Worm (Caenorhabditis elegans) whole organism, L4 larva: ENCODE results near the gene npr-27.

Experiments used
- F10B5.3 ChIP-seq: sonication (generic microtip); optimal IDR thresholded peaks from 2 replicates; lab custom pipeline; 2016; ENCODE audit warnings: mild to moderate bottlenecking, missing genetic modification characterization, missing compliant biosample characterization
- T20F7.1 ChIP-seq: fragments of 200-800 bp; sonication (Bioruptor generic); optimal IDR thresholded peaks from 2 replicates; lab custom pipeline; 2018; ENCODE audit warnings: mild to moderate bottlenecking, missing genetic modification characterization, missing compliant biosample characterization
- T26A8.4 ChIP-seq: fragments of 200-800 bp; sonication (Bioruptor generic); IDR thresholded peaks from 2 replicates; pipeline ENCODE4 v1.3.6; 2022; ENCODE audit warnings: missing genetic modification characterization, missing compliant biosample characterization
- Y105C5A.15 ChIP-seq: fragments of 200-800 bp; sonication (Bioruptor generic); IDR thresholded peaks from 2 replicates; pipeline ENCODE4 v1.3.6; 2022; ENCODE audit warnings: missing genetic modification characterization, missing compliant biosample characterization
- ZK337.2 ChIP-seq: fragments of 200-800 bp; sonication (Bioruptor generic); IDR thresholded peaks from 2 replicates; pipeline ENCODE4 v1.3.6; 2022; ENCODE audit warnings: missing genetic modification reagents, missing genetic modification characterization, missing compliant biosample characterization
- arid-1 ChIP-seq: fragments of 200-800 bp; sonication (Bioruptor generic); conservative IDR thresholded peaks from 2 replicates; pipeline ENCODE4 v1.3.6; 2022; ENCODE audit warnings: missing genetic modification reagents, missing genetic modification characterization, missing compliant biosample characterization
- ceh-32 ChIP-seq: sonication (generic microtip); optimal IDR thresholded peaks from 2 replicates; lab custom pipeline; 2016; ENCODE audit warnings: mild to moderate bottlenecking, missing genetic modification characterization, missing compliant biosample characterization; ENCODE audit not compliant: poor library complexity
- ceh-44 ChIP-seq: fragments of 200-800 bp; sonication (Bioruptor generic); IDR thresholded peaks from 2 replicates; pipeline ENCODE4 v1.3.6; 2022; ENCODE audit warnings: missing genetic modification reagents, missing genetic modification characterization, missing compliant biosample characterization
- cey-2 ChIP-seq: sonication (generic microtip); optimal IDR thresholded peaks from 3 replicates; lab custom pipeline; 2017; ENCODE audit warnings: missing genetic modification characterization, mild to moderate bottlenecking, missing compliant biosample characterization, antibody characterized with exemption, borderline replicate concordance; ENCODE audit not compliant: insufficient read depth
- daf-16 ChIP-seq, 3 experiments: sonication (generic microtip); optimal IDR thresholded peaks; 2 replicates each; lab custom pipeline; 2016 to 2017; ENCODE audit warnings: missing genetic modification characterization in 3 of 3, missing genetic modification reagents in 3 of 3, mild to moderate bottlenecking in 2 of 3, missing compliant biosample characterization in 2 of 3, missing biosample characterization in 1 of 3, moderate library complexity in 1 of 3
- duxl-1 ChIP-seq: sonication (generic microtip); optimal IDR thresholded peaks from 2 replicates; lab custom pipeline; 2016; ENCODE audit warnings: mild to moderate bottlenecking, missing genetic modification characterization, moderate library complexity, missing compliant biosample characterization; ENCODE audit not compliant: poor library complexity
- egl-43 ChIP-seq: fragments of 200-800 bp; sonication (Bioruptor generic); IDR thresholded peaks from 2 replicates; pipeline ENCODE4 v1.3.6; 2022; ENCODE audit warnings: missing genetic modification reagents, missing genetic modification characterization, missing compliant biosample characterization
- gei-8 ChIP-seq: fragments of 200-800 bp; sonication (Bioruptor generic); optimal IDR thresholded peaks from 2 replicates; lab custom pipeline; 2018; ENCODE audit warnings: mild to moderate bottlenecking, missing genetic modification characterization, missing compliant biosample characterization
- hif-1 ChIP-seq, 2 experiments: sonication (generic microtip); optimal IDR thresholded peaks; 2 replicates each; lab custom pipeline; 2016 to 2017; ENCODE audit warnings: missing compliant biosample characterization in 2 of 2, missing genetic modification characterization in 2 of 2, missing genetic modification reagents in 2 of 2, missing genotype in 2 of 2, mild to moderate bottlenecking in 1 of 2
- hmg-1.1 ChIP-seq: fragments of 200-800 bp; sonication (Bioruptor generic); IDR thresholded peaks from 2 replicates; pipeline ENCODE4 v1.3.6; 2022; ENCODE audit warnings: missing genetic modification reagents, missing genetic modification characterization, missing compliant biosample characterization
- lim-7 ChIP-seq: fragments of 200-800 bp; sonication (Bioruptor generic); IDR thresholded peaks from 2 replicates; pipeline ENCODE4 v1.3.6; 2022; ENCODE audit warnings: missing genetic modification characterization, missing compliant biosample characterization
- lin-15B ChIP-seq: fragments of 150-350 bp; sonication (generic microtip); optimal IDR thresholded peaks from 3 replicates; lab custom pipeline; 2014; ENCODE audit warnings: missing biosample characterization, missing genetic modification characterization
- lin-29 ChIP-seq: fragments of 200-800 bp; sonication (Bioruptor generic); IDR thresholded peaks from 2 replicates; pipeline ENCODE4 v1.3.6; 2022; ENCODE audit warnings: missing genetic modification reagents, missing genetic modification characterization, missing compliant biosample characterization
- mdl-1 ChIP-seq, 2 experiments: fragments of 150-350 bp in 1 of 2; sonication (generic microtip) in 1 of 2; optimal IDR thresholded peaks; 2 replicates each; lab custom pipeline; 2014 to 2017; ENCODE audit warnings: missing biosample characterization in 2 of 2, missing genetic modification characterization in 2 of 2
- mes-2 ChIP-seq: sonication (generic microtip); optimal IDR thresholded peaks from 2 replicates; lab custom pipeline; 2016; ENCODE audit warnings: missing genotype, mild to moderate bottlenecking, missing genetic modification characterization, missing compliant biosample characterization; ENCODE audit not compliant: poor library complexity, severe bottlenecking
- mxl-2 ChIP-seq: fragments of 200-800 bp; sonication (Bioruptor generic); conservative IDR thresholded peaks from 2 replicates; pipeline ENCODE4 v1.3.6; 2022; ENCODE audit warnings: missing genetic modification reagents, missing genetic modification characterization, missing compliant biosample characterization
- mxl-3 ChIP-seq: fragments of 200-800 bp; sonication (Bioruptor generic); optimal IDR thresholded peaks from 2 replicates; lab custom pipeline; 2018; ENCODE audit warnings: mild to moderate bottlenecking, missing genetic modification characterization, missing compliant biosample characterization
- nhr-10 ChIP-seq: fragments of 150-350 bp; optimal IDR thresholded peaks from 2 replicates; lab custom pipeline; 2014; ENCODE audit warnings: missing biosample characterization, missing genetic modification characterization
- nhr-111 ChIP-seq: fragments of 200-800 bp; sonication (Bioruptor generic); optimal IDR thresholded peaks from 2 replicates; lab custom pipeline; 2018; ENCODE audit warnings: mild to moderate bottlenecking, missing genetic modification characterization, missing compliant biosample characterization
- nhr-25 ChIP-seq: sonication (generic microtip); optimal IDR thresholded peaks from 2 replicates; lab custom pipeline; 2017; ENCODE audit warnings: missing genetic modification characterization, mild to moderate bottlenecking, missing compliant biosample characterization, antibody characterized with exemption, moderate library complexity, borderline replicate concordance; ENCODE audit not compliant: insufficient read depth
- nhr-28 ChIP-seq: fragments of 150-350 bp; optimal IDR thresholded peaks from 2 replicates; lab custom pipeline; 2014; ENCODE audit warnings: missing biosample characterization, missing genetic modification characterization
- nhr-6 ChIP-seq: fragments of 150-350 bp; optimal IDR thresholded peaks from 2 replicates; lab custom pipeline; 2014; ENCODE audit warnings: missing biosample characterization, missing genetic modification characterization
- nhr-76 ChIP-seq: fragments of 150-350 bp; optimal IDR thresholded peaks from 2 replicates; lab custom pipeline; 2014; ENCODE audit warnings: missing biosample characterization, missing genetic modification characterization
- pha-4 ChIP-seq, 2 experiments: fragments of 150-350 bp in 1 of 2; fragments of 200-800 bp in 1 of 2; sonication (Bioruptor generic) in 1 of 2; IDR thresholded peaks in 1 of 2; optimal IDR thresholded peaks in 1 of 2; 2 replicates each; pipeline versions ENCODE4 v1.3.6 to Lab custom; 2014 to 2022; ENCODE audit warnings: missing genetic modification characterization in 2 of 2, missing genetic modification reagents in 2 of 2, missing biosample characterization in 1 of 2, missing compliant biosample characterization in 1 of 2
- pqm-1 ChIP-seq: sonication (generic microtip); optimal IDR thresholded peaks from 2 replicates; lab custom pipeline; 2017; ENCODE audit warnings: missing biosample characterization, missing genetic modification characterization
- set-16 ChIP-seq: fragments of 200-800 bp; sonication (Bioruptor generic); IDR thresholded peaks from 2 replicates; pipeline ENCODE4 v1.3.6; 2022; ENCODE audit warnings: missing genetic modification reagents, missing genetic modification characterization, missing compliant biosample characterization
- skn-1 ChIP-seq: fragments of 150-350 bp; optimal IDR thresholded peaks from 2 replicates; lab custom pipeline; 2014; ENCODE audit warnings: missing biosample characterization, missing genetic modification characterization
- spr-1 ChIP-seq: sonication (generic microtip); optimal IDR thresholded peaks from 2 replicates; lab custom pipeline; 2016; ENCODE audit warnings: mild to moderate bottlenecking, missing genetic modification characterization, missing compliant biosample characterization
- spr-3 ChIP-seq: fragments of 200-800 bp; sonication (Bioruptor generic); optimal IDR thresholded peaks from 2 replicates; lab custom pipeline; 2018; ENCODE audit warnings: mild to moderate bottlenecking, missing genetic modification characterization, missing compliant biosample characterization
- tra-1 ChIP-seq: fragments of 200-800 bp; sonication (Bioruptor generic); IDR thresholded peaks from 2 replicates; pipeline ENCODE4 v1.3.6; 2022; ENCODE audit warnings: missing genetic modification reagents, missing genetic modification characterization, missing compliant biosample characterization
- unc-62 ChIP-seq, 3 experiments: fragments of 150-350 bp in 1 of 3; sonication (generic microtip); optimal IDR thresholded peaks in 2 of 3; peaks in 1 of 3; 1 replicate in 1 of 3; 2 replicates in 2 of 3; lab custom pipeline; 2014 to 2017; ENCODE audit warnings: missing biosample characterization in 3 of 3, missing genetic modification characterization in 3 of 3, missing genetic modification reagents in 3 of 3, missing genotype in 1 of 3
- vab-7 ChIP-seq: fragments of 200-800 bp; sonication (Bioruptor generic); IDR thresholded peaks from 2 replicates; pipeline ENCODE4 v1.3.6; 2022; ENCODE audit warnings: missing genetic modification reagents, missing genetic modification characterization, missing compliant biosample characterization
- zag-1 ChIP-seq: fragments of 150-350 bp; optimal IDR thresholded peaks from 2 replicates; lab custom pipeline; 2014; ENCODE audit warnings: missing biosample characterization, missing genetic modification characterization
- zfp-3 ChIP-seq: fragments of 200-800 bp; sonication (Bioruptor generic); conservative IDR thresholded peaks from 2 replicates; pipeline ENCODE4 v1.3.6; 2022; ENCODE audit warnings: missing genetic modification reagents, missing genetic modification characterization, missing compliant biosample characterization
- ztf-11 ChIP-seq: fragments of 150-350 bp; optimal IDR thresholded peaks from 2 replicates; lab custom pipeline; 2014; ENCODE audit warnings: missing biosample characterization, missing genetic modification characterization

The npr-27 gene

DNA sequence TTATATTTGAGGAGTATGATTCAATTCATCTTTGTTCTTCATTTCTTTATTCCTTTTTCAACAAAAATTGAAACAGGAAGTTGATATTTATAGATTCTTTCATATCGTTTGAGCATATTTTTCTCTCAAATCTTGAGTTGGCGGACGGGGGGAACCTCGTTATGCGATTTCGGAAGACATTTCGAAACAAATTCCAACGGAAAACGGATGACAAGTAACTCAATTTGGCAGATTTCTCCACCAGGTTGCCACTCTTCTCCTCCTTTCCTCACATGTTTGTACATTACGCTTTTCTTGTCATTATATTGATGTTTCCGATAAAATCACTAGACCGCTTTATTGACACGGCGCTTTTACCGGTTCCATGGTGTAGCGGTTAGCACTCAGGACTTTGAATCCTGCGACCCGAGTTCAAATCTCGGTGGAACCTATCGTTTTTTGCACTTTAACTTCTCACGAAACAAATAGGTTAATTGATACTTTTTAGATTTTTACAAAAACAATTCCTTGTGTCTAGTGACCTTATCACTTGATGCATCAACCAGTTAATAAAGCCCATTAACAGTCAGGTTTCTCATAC, 30.4 kb upstream of the npr-27 start (continued):
- no peak for TF ChIP-seq zag-1
- TF ChIP-seq mxl-3 (GFP tag; lab: Kevin White, UChicago), result no peak
- TF ChIP-seq lin-29 (GFP tag; lab: Robert Waterston, UW), result no peak
- peak; percentile 70 for TF ChIP-seq vab-7 (GFP tag; lab: Robert Waterston, UW)
- TF ChIP-seq mes-2 (tag; lab: Kevin White, UChicago), result no peak
- TF ChIP-seq duxl-1 (tag; lab: Kevin White, UChicago), result no peak
- no peak for TF ChIP-seq Y105C5A.15 (GFP tag; lab: Robert Waterston, UW)
- no peak for TF ChIP-seq lin-15B (tag; lab: Kevin White, UChicago)
- TF ChIP-seq zfp-3 (GFP tag; lab: Robert Waterston, UW), result no peak
- TF ChIP-seq F10B5.3 (tag; lab: Kevin White, UChicago), result no peak

DNA sequence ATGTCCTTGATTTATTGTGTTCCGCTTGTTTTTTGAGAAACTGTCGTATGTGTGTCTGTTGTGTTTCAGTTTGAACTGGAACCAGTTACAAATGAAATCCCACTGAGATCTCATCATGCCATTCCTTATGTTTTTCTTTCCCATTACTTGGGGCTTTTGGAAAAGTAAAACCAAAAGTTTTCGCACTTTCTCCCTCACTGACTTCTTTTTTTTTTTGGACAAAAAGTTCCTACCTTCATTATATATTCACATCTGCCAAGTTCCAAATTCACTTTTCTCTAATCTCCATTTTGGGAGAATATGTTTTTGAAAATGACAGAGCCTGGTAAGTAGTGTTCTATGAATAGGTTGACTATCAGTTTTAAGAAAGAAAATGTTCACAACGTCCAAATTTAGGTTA, 28.8 kb upstream of the npr-27 start, which contains the start of gene C06E4.2:
Gene C06E4.2, plus strand, starts transcription at position 301 of the 400 bp plus-strand sequence.
- TF ChIP-seq nhr-6 (tag; lab: Kevin White, UChicago), result no peak
- no peak for TF ChIP-seq mxl-2 (GFP tag; lab: Robert Waterston, UW)
- no peak for TF ChIP-seq T26A8.4 (GFP tag; lab: Robert Waterston, UW)
- TF ChIP-seq nhr-76 (tag; lab: Kevin White, UChicago), result no peak
- TF ChIP-seq ZK337.2 (GFP tag; lab: Robert Waterston, UW), result no peak
- TF ChIP-seq nhr-10, result no peak
- no peak for TF ChIP-seq tra-1 (GFP tag; lab: Robert Waterston, UW)
- no peak for TF ChIP-seq mdl-1 (tag; optimal IDR thresholded peaks at IDR 0.05; lab: Kevin White, UChicago)
- no peak for TF ChIP-seq pha-4 (GFP tag; IDR thresholded peaks at IDR 0.05; lab: Robert Waterston, UW)
- no peak for TF ChIP-seq pha-4 (tag; optimal IDR thresholded peaks at IDR 0.05; lab: Kevin White, UChicago)
- no peak for TF ChIP-seq lim-7 (GFP tag; lab: Robert Waterston, UW)

DNA sequence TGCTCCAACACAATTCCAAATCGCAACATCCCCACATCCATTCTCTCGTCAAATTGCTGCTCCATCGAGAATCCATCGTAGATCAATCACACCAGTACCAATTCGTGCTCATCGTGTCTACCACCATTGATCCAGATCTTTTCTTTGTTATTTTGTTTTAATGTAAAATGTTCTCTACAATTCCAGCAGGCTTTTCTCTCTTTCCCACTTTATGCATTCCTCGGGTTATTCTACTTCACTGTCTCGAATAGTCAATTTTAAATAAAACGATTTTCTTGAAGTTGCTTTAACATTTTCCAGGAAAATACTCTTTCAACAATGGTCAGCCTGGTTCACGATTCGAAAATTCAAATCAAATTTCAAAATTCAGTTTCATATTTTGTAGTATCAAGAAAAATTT, 22.5 kb upstream of the npr-27 start, which contains the start of gene C06E4.1:
Gene C06E4.1, plus strand, starts transcription at position 301 of the 400 bp plus-strand sequence.
- TF ChIP-seq T20F7.1 (GFP tag; lab: Kevin White, UChicago) (no peak), arid-1 (GFP tag; lab: Robert Waterston, UW) (no peak), ceh-44 (no peak), pha-4 (GFP tag; IDR thresholded peaks at IDR 0.05; lab: Robert Waterston, UW) (no peak), pha-4 (tag; optimal IDR thresholded peaks at IDR 0.05; lab: Kevin White, UChicago) (no peak), ztf-11 (tag; lab: Kevin White, UChicago) (no peak), nhr-25 (no peak), hif-1 (tag; optimal IDR thresholded peaks at IDR 0.05; lab: Kevin White, UChicago) (no peak), spr-1 (tag; lab: Kevin White, UChicago) (no peak), lin-15B (tag; lab: Kevin White, UChicago) (no peak), hmg-1.1 (GFP tag; lab: Robert Waterston, UW) (no peak), ceh-32 (tag; lab: Kevin White, UChicago) (no peak), gei-8 (no peak), egl-43 (GFP tag; lab: Robert Waterston, UW) (no peak), skn-1 (tag; lab: Kevin White, UChicago) (no peak), nhr-76 (tag; lab: Kevin White, UChicago) (no peak)

DNA sequence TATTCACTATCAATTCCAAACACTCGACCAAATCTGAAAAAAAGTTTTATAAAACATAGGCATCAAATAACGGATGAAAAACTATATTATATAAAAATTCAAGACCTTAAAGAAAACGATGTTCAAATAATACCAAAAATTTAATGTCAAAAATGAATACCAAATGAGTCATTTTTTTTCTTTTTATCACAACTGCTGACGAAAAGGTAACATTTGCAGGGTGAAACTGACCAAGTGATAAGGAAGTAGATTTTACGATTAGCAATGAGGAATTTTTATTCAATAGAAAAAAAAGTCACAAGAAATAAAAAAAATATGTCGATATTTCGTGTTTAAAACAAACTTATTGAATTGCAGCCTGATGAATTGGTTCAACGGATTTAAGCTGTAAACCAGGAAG, 19.6 kb upstream of the npr-27 start, which contains the start of gene C06E4.8:
Gene C06E4.8, minus strand, starts transcription at position 37 of the 400 bp plus-strand sequence.
- no peak for TF ChIP-seq nhr-25
- no peak for TF ChIP-seq spr-3
- no peak for TF ChIP-seq daf-16 (GFP tag; optimal IDR thresholded peaks at IDR 0.05; lab: Kevin White, UChicago)
- no peak for TF ChIP-seq daf-16 (tag; optimal IDR thresholded peaks at IDR 0.05; lab: Kevin White, UChicago)
- peak; percentile 25 for TF ChIP-seq nhr-28 (tag; lab: Kevin White, UChicago)
- TF ChIP-seq nhr-111 (GFP tag; lab: Kevin White, UChicago), result no peak
- no peak for TF ChIP-seq unc-62 (GFP tag; optimal IDR thresholded peaks at IDR 0.05 in 1 of 2; lab: Kevin White, UChicago)
- no peak for TF ChIP-seq unc-62 (tag; optimal IDR thresholded peaks at IDR 0.05; lab: Kevin White, UChicago)
- TF ChIP-seq set-16, result no peak
- no peak for TF ChIP-seq cey-2 (tag; lab: Kevin White, UChicago)
- TF ChIP-seq pqm-1 (tag; lab: Kevin White, UChicago), result peak; percentile 61
- TF ChIP-seq hif-1 (tag; optimal IDR thresholded peaks at IDR 0.05; lab: Kevin White, UChicago), result no peak
- TF ChIP-seq zag-1, result no peak
- TF ChIP-seq nhr-10, result no peak
- TF ChIP-seq, all 104 proteins: peak for 2
